Worm (Caenorhabditis elegans): Measurements from ENCODE around the gene ifd-2.

DNA sequence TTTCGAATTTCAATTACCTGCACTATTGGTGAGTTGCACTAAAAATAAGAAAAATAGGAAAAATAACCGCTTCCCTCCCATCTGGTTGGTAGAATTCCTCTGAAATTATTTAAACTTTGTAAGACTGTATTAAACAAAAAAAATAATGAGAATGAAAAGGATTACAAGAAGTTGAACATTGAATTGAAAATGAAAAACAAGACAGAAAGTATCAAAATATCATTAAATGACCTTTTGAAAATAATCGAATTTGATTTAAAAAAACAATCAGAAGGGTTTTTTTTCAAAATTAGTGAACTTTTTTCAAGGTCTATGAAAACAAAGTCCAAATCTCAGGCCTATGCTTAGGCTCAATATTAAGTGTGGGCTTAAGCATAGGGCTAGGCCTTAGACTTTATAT is 35.7 kb upstream of the ifd-2 start, which contains the start of gene igcm-1:
- no peak for TF ChIP-seq mel-28 (tag; optimal IDR thresholded peaks at IDR 0.05; ENCODE audit: borderline replicate concordance)
- no peak for TF ChIP-seq gei-17 (GFP tag; optimal IDR thresholded peaks at IDR 0.05)
- TF ChIP-seq ama-1 (optimal IDR thresholded peaks at IDR 0.05): no peak
- TF ChIP-seq ama-1 (GFP tag; optimal IDR thresholded peaks at IDR 0.05): no peak

Measured in whole organism, young adult.